Worm (Caenorhabditis elegans) whole organism, midembryonic: Measurements from ENCODE around the gene Y57A10A.4.
"Not testable (repeated sequence)": the region's sequence is repeated elsewhere in the genome, so short reads cannot be mapped to it uniquely, and the experiment has no call there.

Source experiments
- T22C8.4 ChIP-seq: fragments of 200-800 bp; sonication (Bioruptor generic); IDR thresholded peaks from 2 replicates; pipeline ENCODE4 v1.3.6; 2022; ENCODE audit warnings: missing genetic modification characterization, missing compliant biosample characterization
- cog-1 ChIP-seq: sonication (generic microtip); optimal IDR thresholded peaks from 2 replicates; lab custom pipeline; 2016; ENCODE audit warnings: missing genetic modification characterization, missing compliant biosample characterization
- flt-1 ChIP-seq: fragments of 200-800 bp; sonication (Bioruptor generic); IDR thresholded peaks from 2 replicates; pipeline ENCODE4 v1.3.6; 2022; ENCODE audit warnings: missing genetic modification characterization, missing compliant biosample characterization
- klf-2 ChIP-seq: fragments of 200-800 bp; sonication (Bioruptor generic); conservative IDR thresholded peaks from 2 replicates; pipeline ENCODE4 v1.3.6; 2022; ENCODE audit warnings: missing genetic modification reagents, missing genetic modification characterization, missing compliant biosample characterization
- med-1 ChIP-seq: sonication (generic microtip); optimal IDR thresholded peaks from 2 replicates; lab custom pipeline; 2017; ENCODE audit warnings: missing genetic modification characterization, mild to moderate bottlenecking, missing compliant biosample characterization, antibody characterized with exemption, missing genetic modification reagents; ENCODE audit not compliant: insufficient read depth
- ref-1 ChIP-seq: fragments of 200-800 bp; sonication (Bioruptor generic); conservative IDR thresholded peaks from 2 replicates; pipeline ENCODE4 v1.3.6; 2022; ENCODE audit warnings: missing genetic modification reagents, missing genetic modification characterization, missing compliant biosample characterization
- tab-1 ChIP-seq: fragments of 200-800 bp; sonication (Bioruptor generic); IDR thresholded peaks from 2 replicates; pipeline ENCODE4 v1.3.6; 2022; ENCODE audit warnings: missing genetic modification characterization, missing compliant biosample characterization
- ztf-23 ChIP-seq: fragments of 200-800 bp; sonication (Bioruptor generic); IDR thresholded peaks from 2 replicates; pipeline ENCODE4 v1.3.6; 2022; ENCODE audit warnings: missing genetic modification reagents, missing genetic modification characterization, missing compliant biosample characterization
- ztf-29 ChIP-seq: fragments of 200-800 bp; sonication (Bioruptor generic); IDR thresholded peaks from 2 replicates; pipeline ENCODE4 v1.3.6; 2022; ENCODE audit warnings: missing genetic modification reagents, missing genetic modification characterization, missing compliant biosample characterization

The Y57A10A.4 gene

ce11 chrII:12150227-12150626 lies 1.5 kb upstream of the Y57A10A.4 start:
- TF ChIP-seq ref-1: no peak
- no peak for TF ChIP-seq tab-1 (GFP tag; lab: Robert Waterston, UW)
- TF ChIP-seq ztf-29 (GFP tag; lab: Robert Waterston, UW): no peak
- TF ChIP-seq klf-2 (GFP tag; lab: Robert Waterston, UW): no peak
- no peak for TF ChIP-seq med-1 (GFP tag; lab: Kevin White, UChicago)
- TF ChIP-seq flt-1 (GFP tag; lab: Robert Waterston, UW): no peak
- no peak for TF ChIP-seq T22C8.4 (GFP tag; lab: Robert Waterston, UW)
- no peak for TF ChIP-seq cog-1
- no peak for TF ChIP-seq ztf-23 (GFP tag; lab: Robert Waterston, UW)

ce11 chrII:12154186-12154585 lies 2.4 kb downstream of the Y57A10A.4 start, which contains the start of gene Y57A10A.5:
Y57A10A.5 (plus strand) TSS chrII:12154486.
- TF ChIP-seq flt-1 (GFP tag; lab: Robert Waterston, UW); med-1 (GFP tag; lab: Kevin White, UChicago); klf-2 (GFP tag; lab: Robert Waterston, UW): not testable (repeated sequence)

- TF ChIP-seq ztf-29 (GFP tag; lab: Robert Waterston, UW) (no peak), T22C8.4 (GFP tag; lab: Robert Waterston, UW) (no peak), cog-1 (no peak), tab-1 (GFP tag; lab: Robert Waterston, UW) (no peak), ztf-23 (GFP tag; lab: Robert Waterston, UW) (no peak), med-1 (GFP tag; lab: Kevin White, UChicago) (no peak), ref-1 (no peak), klf-2 (GFP tag; lab: Robert Waterston, UW) (no peak), flt-1 (GFP tag; lab: Robert Waterston, UW) (no peak)
These were observed 11.3 kb downstream of the Y57A10A.4 start for ce11 chrII:12162997-12163396.

ce11 chrII:12164539-12164938 lies 12.8 kb downstream of the Y57A10A.4 start, which contains the start of gene Y57A10A.8:
Y57A10A.8 (plus strand) TSS chrII:12164839.
- not testable (repeated sequence) for TF ChIP-seq klf-2, tab-1, T22C8.4 (GFP tag; lab: Robert Waterston, UW)

- TF ChIP-seq ztf-23 (GFP tag; lab: Robert Waterston, UW) (no peak), med-1 (GFP tag; lab: Kevin White, UChicago) (no peak), cog-1 (no peak), ztf-29 (GFP tag; lab: Robert Waterston, UW) (peak; percentile 74; the same call in 1 of the 2 replicates), flt-1 (GFP tag; lab: Robert Waterston, UW) (no peak)
These were observed 17.9 kb downstream of the Y57A10A.4 start for ce11 chrII:12169487-12170128.

ce11 chrII:12172273-12172672 lies 20.5 kb downstream of the Y57A10A.4 start, which contains the start of gene rol-1:
rol-1 (plus strand) TSS chrII:12172573.
- TF ChIP-seq cog-1: no peak
- no peak for TF ChIP-seq klf-2 (GFP tag; lab: Robert Waterston, UW)
- TF ChIP-seq tab-1 (GFP tag; lab: Robert Waterston, UW): no peak
- TF ChIP-seq ref-1: no peak
- no peak for TF ChIP-seq flt-1 (GFP tag; lab: Robert Waterston, UW)
- no peak for TF ChIP-seq ztf-29 (GFP tag; lab: Robert Waterston, UW)
- no peak for TF ChIP-seq ztf-23 (GFP tag; lab: Robert Waterston, UW)
- no peak for TF ChIP-seq med-1 (GFP tag; lab: Kevin White, UChicago)
- no peak for TF ChIP-seq T22C8.4 (GFP tag; lab: Robert Waterston, UW)

DNA sequence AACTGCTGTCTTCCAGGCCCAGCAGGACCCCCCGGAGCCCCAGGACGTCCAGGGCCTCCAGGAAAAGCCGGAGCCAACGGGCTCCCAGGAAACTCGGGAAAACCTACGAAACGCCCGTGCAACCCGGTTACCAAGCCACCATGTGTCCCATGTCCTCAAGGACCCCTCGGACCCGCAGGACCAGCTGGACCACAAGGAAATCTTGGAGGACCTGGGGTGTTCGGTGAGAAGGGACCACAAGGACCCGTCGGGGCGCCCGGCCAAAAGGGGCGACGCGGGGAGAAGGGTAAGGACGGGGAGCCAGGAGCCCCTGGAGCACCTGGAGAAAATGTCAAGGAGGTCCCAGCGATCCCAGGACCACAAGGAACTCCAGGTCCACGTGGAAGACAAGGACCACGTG lies 23.7 kb downstream of the Y57A10A.4 start:
- TF ChIP-seq cog-1: no peak
- TF ChIP-seq T22C8.4 (GFP tag; lab: Robert Waterston, UW): no peak
- TF ChIP-seq ztf-23 (GFP tag; lab: Robert Waterston, UW): no peak
- no peak for TF ChIP-seq tab-1 (GFP tag; lab: Robert Waterston, UW)
- TF ChIP-seq flt-1 (GFP tag; lab: Robert Waterston, UW): no peak
- TF ChIP-seq klf-2 (GFP tag; lab: Robert Waterston, UW): no peak
- no peak for TF ChIP-seq med-1 (GFP tag; lab: Kevin White, UChicago)
- TF ChIP-seq ref-1: no peak
- TF ChIP-seq ztf-29 (GFP tag; lab: Robert Waterston, UW): no peak

ce11 chrII:12176521-12176920 lies 24.8 kb downstream of the Y57A10A.4 start:
- TF ChIP-seq T22C8.4 (GFP tag; lab: Robert Waterston, UW) (peak; percentile 84), cog-1 (no peak)

- TF ChIP-seq ztf-29 (GFP tag; lab: Robert Waterston, UW) (no peak), tab-1 (GFP tag; lab: Robert Waterston, UW) (no peak), flt-1 (GFP tag; lab: Robert Waterston, UW) (no peak), T22C8.4 (GFP tag; lab: Robert Waterston, UW) (no peak), cog-1 (no peak), ztf-23 (GFP tag; lab: Robert Waterston, UW) (no peak), ref-1 (no peak), klf-2 (GFP tag; lab: Robert Waterston, UW) (no peak), med-1 (GFP tag; lab: Kevin White, UChicago) (no peak)
These were observed 33.1 kb downstream of the Y57A10A.4 start, which contains the start of gene Y57A10A.13 for ce11 chrII:12184857-12185256. Y57A10A.13 (minus strand) TSS chrII:12184902.

- TF ChIP-seq klf-2 (GFP tag; lab: Robert Waterston, UW) (no peak), tab-1 (GFP tag; lab: Robert Waterston, UW) (no peak), ztf-23 (GFP tag; lab: Robert Waterston, UW) (no peak), flt-1 (GFP tag; lab: Robert Waterston, UW) (no peak), cog-1 (no peak), med-1 (GFP tag; lab: Kevin White, UChicago) (no peak), T22C8.4 (GFP tag; lab: Robert Waterston, UW) (no peak), ztf-29 (GFP tag; lab: Robert Waterston, UW) (no peak), ref-1 (no peak)
These were observed 34.0 kb downstream of the Y57A10A.4 start, which contains the start of gene Y57A10A.14 for ce11 chrII:12185710-12186109. Y57A10A.14 (plus strand) TSS chrII:12185937.
